Fruit fly (Drosophila melanogaster) whole organism, embryonic: Measurements from ENCODE around the gene ninaD.
A peak's percentile ranks its signal among the peaks of the same experiment; 100 is the strongest.

Source experiments
- Atf-2 ChIP-seq: fragments of 200-800 bp; sonication (Bioruptor generic); optimal IDR thresholded peaks from 2 replicates; lab custom pipeline; 2016; ENCODE audit warnings: missing biosample characterization, missing genetic modification characterization
- BEAF-32 ChIP-seq: fragments of 200-800 bp; sonication (Bioruptor generic); optimal IDR thresholded peaks from 3 replicates; lab custom pipeline; 2017; ENCODE audit warnings: missing biosample characterization, missing genetic modification characterization, mild to moderate bottlenecking, moderate library complexity, missing genetic modification reagents
- Blimp-1 ChIP-seq: fragments of 200-800 bp; sonication (Bioruptor generic); optimal IDR thresholded peaks from 3 replicates; lab custom pipeline; 2018; ENCODE audit warnings: missing biosample characterization, missing genetic modification characterization, mild to moderate bottlenecking, moderate library complexity, missing genetic modification reagents
- Bteb2 ChIP-seq: fragments of 200-800 bp; sonication (Bioruptor generic); optimal IDR thresholded peaks from 2 replicates; lab custom pipeline; 2016; ENCODE audit warnings: missing biosample characterization, missing genetic modification characterization
- CG10274 ChIP-seq: fragments of 200-800 bp; sonication (Bioruptor generic); optimal IDR thresholded peaks from 3 replicates; lab custom pipeline; 2017; ENCODE audit warnings: missing biosample characterization, mild to moderate bottlenecking, missing genetic modification characterization
- CG11085 ChIP-seq: fragments of 200-800 bp; sonication (Bioruptor generic); IDR thresholded peaks from 2 replicates; pipeline ENCODE4 v1.3.6; 2022; ENCODE audit warnings: missing biosample characterization, missing genetic modification characterization
- CG11504 ChIP-seq: fragments of 200-800 bp; sonication (Bioruptor generic); optimal IDR thresholded peaks from 3 replicates; lab custom pipeline; 2019; ENCODE audit warnings: missing biosample characterization, mild to moderate bottlenecking, missing genetic modification characterization, moderate library complexity
- CG11560 ChIP-seq: fragments of 200-800 bp; sonication (Bioruptor generic); IDR thresholded peaks from 3 replicates; pipeline ENCODE4 v1.3.6; 2022; ENCODE audit warnings: missing biosample characterization, missing genetic modification characterization
- CG11696 ChIP-seq: fragments of 200-800 bp; sonication (Bioruptor generic); IDR thresholded peaks from 2 replicates; pipeline ENCODE4 v1.3.6; 2022; ENCODE audit warnings: missing biosample characterization, missing genetic modification characterization
- CG14965 ChIP-seq: fragments of 200-800 bp; sonication (Bioruptor generic); optimal IDR thresholded peaks from 2 replicates; lab custom pipeline; 2016; ENCODE audit warnings: missing biosample characterization, missing genetic modification characterization, borderline replicate concordance
- CG17612 ChIP-seq: fragments of 200-800 bp; sonication (Bioruptor generic); IDR thresholded peaks from 2 replicates; pipeline ENCODE4 v1.3.6; 2022; ENCODE audit warnings: missing biosample characterization, missing genetic modification characterization
- CG17912 ChIP-seq: fragments of 200-800 bp; sonication (Bioruptor generic); optimal IDR thresholded peaks from 2 replicates; lab custom pipeline; 2018; ENCODE audit warnings: missing biosample characterization, mild to moderate bottlenecking, missing genetic modification characterization
- CG18764 ChIP-seq: fragments of 200-800 bp; sonication (Bioruptor generic); optimal IDR thresholded peaks from 3 replicates; lab custom pipeline; 2016; ENCODE audit warnings: missing biosample characterization, missing genetic modification characterization
- CG2678 ChIP-seq: fragments of 200-800 bp; sonication (Bioruptor generic); optimal IDR thresholded peaks from 3 replicates; lab custom pipeline; 2019; ENCODE audit warnings: missing biosample characterization, mild to moderate bottlenecking, missing genetic modification characterization, moderate library complexity
- CG3163 ChIP-seq: fragments of 200-800 bp; sonication (Bioruptor generic); optimal IDR thresholded peaks from 3 replicates; lab custom pipeline; 2016; ENCODE audit warnings: missing biosample characterization, missing genetic modification characterization
- CG3281 ChIP-seq: fragments of 200-800 bp; sonication (Bioruptor generic); optimal IDR thresholded peaks from 3 replicates; lab custom pipeline; 2017; ENCODE audit warnings: missing biosample characterization, mild to moderate bottlenecking, missing genetic modification characterization
- CG33213 ChIP-seq: fragments of 200-800 bp; sonication (Bioruptor generic); optimal IDR thresholded peaks from 3 replicates; lab custom pipeline; 2016; ENCODE audit warnings: missing biosample characterization, missing genetic modification characterization
- CG3847 ChIP-seq: fragments of 200-800 bp; sonication (Bioruptor generic); IDR thresholded peaks from 2 replicates; pipeline ENCODE4 v1.3.6; 2022; ENCODE audit warnings: missing biosample characterization, missing genetic modification characterization
- CG7357 ChIP-seq: fragments of 200-800 bp; sonication (Bioruptor generic); IDR thresholded peaks from 3 replicates; pipeline ENCODE4 v1.3.6; 2022; ENCODE audit warnings: missing biosample characterization, missing genetic modification characterization
- CG9797 ChIP-seq: fragments of 200-800 bp; sonication (Bioruptor generic); optimal IDR thresholded peaks from 3 replicates; lab custom pipeline; 2018; ENCODE audit warnings: missing biosample characterization, mild to moderate bottlenecking, missing genetic modification characterization
- CTCF ChIP-seq: fragments of 200-800 bp; sonication (Bioruptor generic); optimal IDR thresholded peaks from 2 replicates; lab custom pipeline; 2017; ENCODE audit warnings: missing biosample characterization, mild to moderate bottlenecking, missing genetic modification characterization, moderate library complexity
- Dek ChIP-seq: fragments of 200-800 bp; sonication (Bioruptor generic); optimal IDR thresholded peaks from 3 replicates; lab custom pipeline; 2019; ENCODE audit warnings: missing biosample characterization, mild to moderate bottlenecking, missing genetic modification characterization, moderate library complexity
- Hr39 ChIP-seq: fragments of >200 bp; optimal IDR thresholded peaks from 2 replicates; lab custom pipeline; 2017
- Neu2 ChIP-seq: fragments of 200-800 bp; sonication (Bioruptor generic); optimal IDR thresholded peaks from 3 replicates; lab custom pipeline; 2016; ENCODE audit warnings: missing biosample characterization, missing genetic modification characterization, borderline replicate concordance
- Nf-YB ChIP-seq: fragments of 200-800 bp; sonication (Bioruptor generic); optimal IDR thresholded peaks from 3 replicates; lab custom pipeline; 2019; ENCODE audit warnings: missing biosample characterization, mild to moderate bottlenecking, missing genetic modification characterization, moderate library complexity
- Optix ChIP-seq: fragments of 200-800 bp; sonication (Bioruptor generic); IDR thresholded peaks from 3 replicates; pipeline ENCODE4 v1.3.6; 2022; ENCODE audit warnings: missing biosample characterization, missing genetic modification characterization
- Ptx1 ChIP-seq: fragments of 200-800 bp; sonication (Bioruptor generic); IDR thresholded peaks from 2 replicates; pipeline ENCODE4 v1.3.6; 2022; ENCODE audit warnings: missing biosample characterization, missing genetic modification characterization
- Spps ChIP-seq: fragments of 200-800 bp; sonication (Bioruptor generic); optimal IDR thresholded peaks from 2 replicates; lab custom pipeline; 2018; ENCODE audit warnings: missing biosample characterization, mild to moderate bottlenecking, missing genetic modification characterization
- Sry-β ChIP-seq: fragments of 200-800 bp; sonication (Bioruptor generic); optimal IDR thresholded peaks from 2 replicates; lab custom pipeline; 2018; ENCODE audit warnings: missing biosample characterization, mild to moderate bottlenecking, missing genetic modification characterization, moderate library complexity
- Stat92E ChIP-seq, 3 experiments: fragments of >200 bp in 2 of 3; fragments of 200-800 bp in 1 of 3; sonication (Bioruptor generic) in 1 of 3; optimal IDR thresholded peaks; 2 replicates each; lab custom pipeline; 2017 to 2019; ENCODE audit warnings: missing biosample characterization in 3 of 3, missing genetic modification characterization in 3 of 3, mild to moderate bottlenecking in 1 of 3, moderate library complexity in 1 of 3
- btn ChIP-seq: fragments of 200-800 bp; sonication (Bioruptor generic); optimal IDR thresholded peaks from 2 replicates; lab custom pipeline; 2016; ENCODE audit warnings: missing biosample characterization, missing genetic modification characterization
- chn ChIP-seq: fragments of 200-800 bp; sonication (Bioruptor generic); optimal IDR thresholded peaks from 2 replicates; lab custom pipeline; 2016; ENCODE audit warnings: missing biosample characterization, missing genetic modification characterization
- da ChIP-seq: fragments of 200-800 bp; sonication (Bioruptor generic); optimal IDR thresholded peaks from 2 replicates; lab custom pipeline; 2016; ENCODE audit warnings: missing biosample characterization, missing genetic modification characterization
- dm ChIP-seq: fragments of 200-800 bp; sonication (Bioruptor generic); optimal IDR thresholded peaks from 3 replicates; lab custom pipeline; 2016; ENCODE audit warnings: missing biosample characterization, missing genetic modification characterization
- en ChIP-seq: fragments of 200-800 bp; sonication (Bioruptor generic); optimal IDR thresholded peaks from 2 replicates; lab custom pipeline; 2016; ENCODE audit warnings: missing biosample characterization, missing genetic modification characterization
- gem ChIP-seq: fragments of 200-800 bp; sonication (Bioruptor generic); optimal IDR thresholded peaks from 2 replicates; lab custom pipeline; 2019; ENCODE audit warnings: missing biosample characterization, mild to moderate bottlenecking, missing genetic modification characterization, moderate library complexity
- ham ChIP-seq: fragments of 200-800 bp; sonication (Bioruptor generic); IDR thresholded peaks from 2 replicates; pipeline ENCODE4 v1.3.6; 2022; ENCODE audit warnings: missing biosample characterization, missing genetic modification characterization
- hb ChIP-seq: fragments of 200-800 bp; sonication (Bioruptor generic); IDR thresholded peaks from 3 replicates; pipeline ENCODE4 v1.3.6; 2022; ENCODE audit warnings: missing biosample characterization, missing genetic modification characterization; ENCODE audit not compliant: partially characterized antibody
- hbn ChIP-seq: fragments of 200-800 bp; sonication (Bioruptor generic); IDR thresholded peaks from 2 replicates; pipeline ENCODE4 v1.3.6; 2022; ENCODE audit warnings: missing biosample characterization, missing genetic modification characterization; ENCODE audit not compliant: partially characterized antibody
- ind ChIP-seq: fragments of 200-800 bp; sonication (Bioruptor generic); optimal IDR thresholded peaks from 3 replicates; lab custom pipeline; 2016; ENCODE audit warnings: missing biosample characterization, missing genetic modification characterization
- knrl ChIP-seq: fragments of 200-800 bp; sonication (Bioruptor generic); IDR thresholded peaks from 3 replicates; pipeline ENCODE4 v1.3.6; 2022; ENCODE audit warnings: missing biosample characterization, missing genetic modification characterization; ENCODE audit not compliant: partially characterized antibody
- lab ChIP-seq: fragments of 200-800 bp; sonication (Bioruptor generic); optimal IDR thresholded peaks from 3 replicates; lab custom pipeline; 2017; ENCODE audit warnings: missing biosample characterization, missing genetic modification characterization, mild to moderate bottlenecking, moderate library complexity, missing genetic modification reagents
- lov ChIP-seq, 2 experiments: fragments of 200-800 bp in 1 of 2; fragments of >200 bp in 1 of 2; sonication (Bioruptor generic) in 1 of 2; IDR thresholded peaks in 1 of 2; optimal IDR thresholded peaks in 1 of 2; 2 replicates in 1 of 2; 3 replicates in 1 of 2; pipeline versions ENCODE4 v1.3.6 to Lab custom; 2017 to 2022; ENCODE audit warnings: missing biosample characterization in 1 of 2, missing genetic modification characterization in 1 of 2
- peb ChIP-seq: fragments of 200-800 bp; sonication (Bioruptor generic); IDR thresholded peaks from 2 replicates; pipeline ENCODE4 v1.3.6; 2022; ENCODE audit warnings: missing biosample characterization, missing genetic modification characterization
- scrt ChIP-seq: fragments of 200-800 bp; sonication (Bioruptor generic); optimal IDR thresholded peaks from 2 replicates; lab custom pipeline; 2018; ENCODE audit warnings: missing biosample characterization, mild to moderate bottlenecking, missing genetic modification characterization, moderate library complexity
- sna ChIP-seq: fragments of 200-800 bp; sonication (Bioruptor generic); IDR thresholded peaks from 2 replicates; pipeline ENCODE4 v1.3.6; 2022; ENCODE audit warnings: missing biosample characterization, missing genetic modification characterization; ENCODE audit not compliant: partially characterized antibody
- sr ChIP-seq: fragments of 200-800 bp; sonication (Bioruptor generic); IDR thresholded peaks from 3 replicates; pipeline ENCODE4 v1.3.6; 2022; ENCODE audit warnings: missing biosample characterization, missing genetic modification characterization
- stwl ChIP-seq: fragments of 200-800 bp; sonication (Bioruptor generic); optimal IDR thresholded peaks from 3 replicates; lab custom pipeline; 2018; ENCODE audit warnings: missing biosample characterization, mild to moderate bottlenecking, missing genetic modification characterization, moderate library complexity

The ninaD gene

DNA sequence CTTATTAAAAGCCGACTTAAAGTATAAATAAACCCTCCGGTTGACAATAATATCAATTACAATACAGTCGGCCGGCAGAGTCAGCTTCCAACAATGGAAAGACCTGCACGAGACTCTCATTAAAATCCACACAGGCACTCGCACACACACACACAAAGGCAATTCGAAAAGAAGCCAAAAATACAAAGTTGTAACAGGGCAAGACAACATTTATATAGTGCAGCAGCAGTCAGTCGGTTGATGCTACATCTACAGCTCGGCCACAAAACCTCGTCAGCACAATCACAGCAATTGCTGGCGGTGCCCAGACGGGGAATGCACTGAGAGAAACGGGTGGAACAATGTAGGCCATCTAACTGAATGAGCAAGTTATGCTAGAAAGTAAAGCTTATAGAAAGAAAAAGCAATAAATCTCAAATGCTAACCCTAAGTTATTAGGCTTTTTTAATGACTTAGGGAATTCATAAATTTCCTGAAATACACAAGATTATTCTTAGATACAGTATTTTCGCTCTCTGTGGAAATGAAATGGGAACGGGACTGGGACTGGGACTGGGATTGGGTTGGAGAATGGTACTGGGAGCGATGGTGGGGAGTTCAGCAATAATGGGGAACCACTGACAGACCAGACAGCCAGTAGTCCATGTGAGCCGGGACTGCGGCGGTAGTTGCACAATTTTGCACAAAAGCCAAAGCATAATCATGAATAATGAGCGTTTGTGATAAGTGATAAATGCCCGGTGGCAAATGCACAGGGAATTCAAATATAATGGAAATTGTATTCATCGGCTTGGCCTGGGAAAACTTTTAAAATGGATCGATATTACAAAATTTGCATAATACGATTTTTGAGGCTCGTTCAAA is 40.2 kb downstream of the ninaD start (continued):
- no peak for TF ChIP-seq CG11696 (GFP tag; lab: Robert Waterston, UW)
- TF ChIP-seq Nf-YB (GFP tag; lab: Kevin White, UChicago) = no peak
- no peak for TF ChIP-seq Optix (GFP tag; lab: Robert Waterston, UW)
- TF ChIP-seq CG11085 (GFP tag; lab: Robert Waterston, UW) = 0 out of 2 replicates have a peak, but pooled peaks have one; percentile 28
- no peak for TF ChIP-seq CG17612 (GFP tag; lab: Robert Waterston, UW)
- no peak for TF ChIP-seq Hr39 (lab: Kevin White, UChicago)
- TF ChIP-seq Dek (tag; lab: Kevin White, UChicago) = no peak
- TF ChIP-seq CG18764 (GFP tag; lab: Kevin White, UChicago) = peak; percentile 3
- TF ChIP-seq CG3281 = peak; percentile 19
- TF ChIP-seq CG17912 (GFP tag; lab: Kevin White, UChicago) = no peak
- TF ChIP-seq CG3163 (GFP tag; lab: Kevin White, UChicago) = no peak
- TF ChIP-seq hb (GFP tag; lab: Robert Waterston, UW) = no peak
- TF ChIP-seq hbn (GFP tag; lab: Robert Waterston, UW) = no peak
- no peak for TF ChIP-seq da (GFP tag; lab: Kevin White, UChicago)
- TF ChIP-seq Blimp-1 = peak; percentile 58
- TF ChIP-seq Atf-2 (GFP tag; lab: Kevin White, UChicago) = peak; percentile 27
- no peak for TF ChIP-seq sr
- no peak for TF ChIP-seq BEAF-32 (GFP tag; lab: Kevin White, UChicago)
- TF ChIP-seq gem = peak; percentile 70
- TF ChIP-seq CG2678 = peak; percentile 57
- TF ChIP-seq CG14965 = no peak
- no peak for TF ChIP-seq sna (GFP tag; lab: Robert Waterston, UW)
- TF ChIP-seq CG7357 (GFP tag; lab: Robert Waterston, UW) = peak; percentile 65; the same call in 2 of the 3 replicates
- TF ChIP-seq stwl (tag; lab: Kevin White, UChicago) = no peak
- 0 out of 3 replicates have a peak, but pooled peaks have one; percentile 15 for TF ChIP-seq CG11560 (tag; lab: Robert Waterston, UW)
- peak; percentile 17 for TF ChIP-seq scrt
- no peak for TF ChIP-seq Neu2 (GFP tag; lab: Kevin White, UChicago)
- TF ChIP-seq ind (GFP tag; lab: Kevin White, UChicago) = peak; percentile 68
- TF ChIP-seq CG3847 (GFP tag; lab: Robert Waterston, UW) = 0 out of 2 replicates have a peak, but pooled peaks have one; percentile 38
- TF ChIP-seq btn = peak; percentile 7
- no peak for TF ChIP-seq dm
- TF ChIP-seq CG33213 (GFP tag; lab: Kevin White, UChicago) = no peak
- peak; percentile 41 for TF ChIP-seq chn
- TF ChIP-seq Spps (tag; lab: Kevin White, UChicago) = no peak
- TF ChIP-seq lab (GFP tag; lab: Kevin White, UChicago) = peak; percentile 68
- no peak for TF ChIP-seq knrl (GFP tag; lab: Robert Waterston, UW)
- TF ChIP-seq Sry-β (GFP tag; lab: Kevin White, UChicago) = no peak
- no peak for TF ChIP-seq CG9797 (GFP tag; lab: Kevin White, UChicago)
- no peak for TF ChIP-seq peb (GFP tag; lab: Robert Waterston, UW)
- TF ChIP-seq CTCF (GFP tag; lab: Kevin White, UChicago) = no peak
- TF ChIP-seq ham (GFP tag; lab: Robert Waterston, UW) = no peak
- no peak for TF ChIP-seq en (GFP tag; lab: Kevin White, UChicago)
- peak; percentile 52 for TF ChIP-seq CG11504 (tag; lab: Kevin White, UChicago)
- TF ChIP-seq CG10274 (GFP tag; lab: Kevin White, UChicago) = no peak
- TF ChIP-seq lov (optimal IDR thresholded peaks at IDR 0.05; lab: Kevin White, UChicago) = no peak
- TF ChIP-seq lov (GFP tag; IDR thresholded peaks at IDR 0.05; lab: Robert Waterston, UW) = no peak
- no peak for TF ChIP-seq Bteb2 (GFP tag; lab: Kevin White, UChicago)
- TF ChIP-seq Ptx1 (GFP tag; lab: Robert Waterston, UW) = peak; percentile 59
- TF ChIP-seq Stat92E (GFP tag; optimal IDR thresholded peaks at IDR 0.05; lab: Kevin White, UChicago) = no peak
